Fruit fly (Drosophila melanogaster) whole organism, embryonic: ENCODE data around the gene CG45428.

Experiments used
- Adf1 ChIP-seq: fragments of 200-800 bp; sonication (Bioruptor generic); IDR thresholded peaks from 2 replicates; pipeline ENCODE4 v1.3.6; 2022; ENCODE audit warnings: missing biosample characterization, missing genetic modification characterization
- B-H1 ChIP-seq: fragments of 200-800 bp; sonication (Bioruptor generic); IDR thresholded peaks from 3 replicates; pipeline ENCODE4 v1.3.6; 2022; ENCODE audit warnings: missing biosample characterization, missing genetic modification characterization
- CG18599 ChIP-seq: fragments of 200-800 bp; sonication (Bioruptor generic); optimal IDR thresholded peaks from 3 replicates; lab custom pipeline; 2017; ENCODE audit warnings: missing biosample characterization, missing genetic modification characterization, mild to moderate bottlenecking, moderate library complexity, missing genetic modification reagents
- CG2678 ChIP-seq: fragments of 200-800 bp; sonication (Bioruptor generic); optimal IDR thresholded peaks from 3 replicates; lab custom pipeline; 2019; ENCODE audit warnings: missing biosample characterization, mild to moderate bottlenecking, missing genetic modification characterization, moderate library complexity
- CG32772 ChIP-seq: fragments of 200-800 bp; sonication (Bioruptor generic); IDR thresholded peaks from 2 replicates; pipeline ENCODE4 v1.3.6; 2022; ENCODE audit warnings: missing biosample characterization, missing genetic modification characterization
- CG34376 ChIP-seq: fragments of 200-800 bp; sonication (Bioruptor generic); optimal IDR thresholded peaks from 2 replicates; lab custom pipeline; 2018; ENCODE audit warnings: missing biosample characterization, mild to moderate bottlenecking, missing genetic modification characterization
- CG3995 ChIP-seq: fragments of 200-800 bp; sonication (Bioruptor generic); optimal IDR thresholded peaks from 3 replicates; lab custom pipeline; 2016; ENCODE audit warnings: missing biosample characterization, missing genetic modification characterization
- CG4282 ChIP-seq: fragments of 200-800 bp; sonication (Bioruptor generic); optimal IDR thresholded peaks from 2 replicates; lab custom pipeline; 2016; ENCODE audit warnings: missing biosample characterization, missing genetic modification characterization
- CG7357 ChIP-seq: fragments of 200-800 bp; sonication (Bioruptor generic); IDR thresholded peaks from 3 replicates; pipeline ENCODE4 v1.3.6; 2022; ENCODE audit warnings: missing biosample characterization, missing genetic modification characterization
- CG7372 ChIP-seq: fragments of 200-800 bp; sonication (Bioruptor generic); IDR thresholded peaks from 2 replicates; pipeline ENCODE4 v1.3.6; 2022; ENCODE audit warnings: missing biosample characterization, missing genetic modification characterization
- CG7987 ChIP-seq: fragments of 200-800 bp; sonication (Bioruptor generic); optimal IDR thresholded peaks from 2 replicates; lab custom pipeline; 2018; ENCODE audit warnings: missing biosample characterization, mild to moderate bottlenecking, missing genetic modification characterization, moderate library complexity
- CG9609 ChIP-seq: fragments of 200-800 bp; sonication (Bioruptor generic); optimal IDR thresholded peaks from 3 replicates; lab custom pipeline; 2016; ENCODE audit warnings: missing biosample characterization, missing genetic modification characterization
- Chrac-16 ChIP-seq: fragments of 200-800 bp; sonication (Bioruptor generic); optimal IDR thresholded peaks from 3 replicates; lab custom pipeline; 2016; ENCODE audit warnings: missing biosample characterization, missing genetic modification characterization
- Deaf1 ChIP-seq: fragments of 200-800 bp; optimal IDR thresholded peaks from 3 replicates; lab custom pipeline; 2019; ENCODE audit warnings: missing biosample characterization, mild to moderate bottlenecking, missing genetic modification characterization, moderate library complexity
- Doc3 ChIP-seq: fragments of 200-800 bp; sonication (Bioruptor generic); IDR thresholded peaks from 3 replicates; pipeline ENCODE4 v1.3.6; 2022; ENCODE audit warnings: missing biosample characterization, missing genetic modification characterization; ENCODE audit not compliant: partially characterized antibody
- Drgx ChIP-seq: fragments of 200-800 bp; sonication (Bioruptor generic); IDR thresholded peaks from 2 replicates; pipeline ENCODE4 v1.3.6; 2022; ENCODE audit warnings: missing biosample characterization, missing genetic modification characterization
- Ets65A ChIP-seq: fragments of 200-800 bp; sonication (Bioruptor generic); peaks from one replicate; lab custom pipeline; 2016; ENCODE audit warnings: missing biosample characterization, missing genetic modification characterization
- Fer2 ChIP-seq: fragments of 200-800 bp; sonication (Bioruptor generic); optimal IDR thresholded peaks from 2 replicates; lab custom pipeline; 2018; ENCODE audit warnings: missing biosample characterization, mild to moderate bottlenecking, missing genetic modification characterization, moderate library complexity
- HLH4C ChIP-seq: fragments of 200-800 bp; sonication (Bioruptor generic); IDR thresholded peaks from 3 replicates; pipeline ENCODE4 v1.3.6; 2022; ENCODE audit warnings: missing biosample characterization, missing genetic modification characterization; ENCODE audit not compliant: partially characterized antibody
- Med ChIP-seq: fragments of 200-800 bp; sonication (Bioruptor generic); peaks from one replicate; lab custom pipeline; 2016; ENCODE audit warnings: missing biosample characterization, missing genetic modification characterization, mild to moderate bottlenecking, inconsistent platforms, moderate library complexity
- Nf-YB ChIP-seq: fragments of 200-800 bp; sonication (Bioruptor generic); optimal IDR thresholded peaks from 3 replicates; lab custom pipeline; 2019; ENCODE audit warnings: missing biosample characterization, mild to moderate bottlenecking, missing genetic modification characterization, moderate library complexity
- Nf-YC ChIP-seq: fragments of 200-800 bp; optimal IDR thresholded peaks from 3 replicates; lab custom pipeline; 2019; ENCODE audit warnings: missing biosample characterization, mild to moderate bottlenecking, missing genetic modification characterization, moderate library complexity
- Poxn ChIP-seq: fragments of 200-800 bp; sonication (Bioruptor generic); IDR thresholded peaks from 2 replicates; pipeline ENCODE4 v1.3.6; 2022; ENCODE audit warnings: missing biosample characterization, missing genetic modification characterization
- Rfx ChIP-seq: fragments of 200-800 bp; sonication (Bioruptor generic); IDR thresholded peaks from 2 replicates; pipeline ENCODE4 v1.3.6; 2022; ENCODE audit warnings: missing biosample characterization, missing genetic modification characterization
- Scr ChIP-seq: fragments of 200-800 bp; sonication (Bioruptor generic); IDR thresholded peaks from 2 replicates; pipeline ENCODE4 v1.3.6; 2022; ENCODE audit warnings: missing biosample characterization, missing genetic modification characterization; ENCODE audit not compliant: partially characterized antibody
- ac ChIP-seq: fragments of 200-800 bp; sonication (Bioruptor generic); optimal IDR thresholded peaks from 3 replicates; lab custom pipeline; 2017; ENCODE audit warnings: missing biosample characterization, mild to moderate bottlenecking, missing genetic modification characterization
- caup ChIP-seq: fragments of 200-800 bp; sonication (Bioruptor generic); optimal IDR thresholded peaks from 3 replicates; lab custom pipeline; 2017; ENCODE audit warnings: missing biosample characterization, mild to moderate bottlenecking, missing genetic modification characterization, moderate library complexity; ENCODE audit not compliant: severe bottlenecking
- corto ChIP-seq: fragments of 200-800 bp; sonication (Bioruptor generic); optimal IDR thresholded peaks from 2 replicates; lab custom pipeline; 2016; ENCODE audit warnings: missing biosample characterization, mild to moderate bottlenecking, missing genetic modification characterization, moderate library complexity
- crol ChIP-seq: fragments of 200-800 bp; sonication (Bioruptor generic); IDR thresholded peaks from 2 replicates; pipeline ENCODE4 v1.3.6; 2022; ENCODE audit warnings: missing biosample characterization, missing genetic modification characterization
- dimm ChIP-seq: fragments of 200-800 bp; sonication (Bioruptor generic); IDR thresholded peaks from 2 replicates; pipeline ENCODE4 v1.3.6; 2022; ENCODE audit warnings: missing biosample characterization, missing genetic modification characterization
- disco-r ChIP-seq: fragments of 200-800 bp; sonication (Bioruptor generic); optimal IDR thresholded peaks from 2 replicates; lab custom pipeline; 2016; ENCODE audit warnings: missing biosample characterization, missing genetic modification characterization
- ewg ChIP-seq: fragments of 200-800 bp; sonication (Bioruptor generic); optimal IDR thresholded peaks from 3 replicates; lab custom pipeline; 2017; ENCODE audit warnings: mild to moderate bottlenecking, missing biosample characterization, missing genetic modification reagents, missing genetic modification characterization
- exex ChIP-seq: fragments of 200-800 bp; sonication (Bioruptor generic); optimal IDR thresholded peaks from 4 replicates; lab custom pipeline; 2018; ENCODE audit warnings: missing biosample characterization, mild to moderate bottlenecking, missing genetic modification characterization, moderate library complexity
- gsb-n ChIP-seq: fragments of 200-800 bp; sonication (Bioruptor generic); optimal IDR thresholded peaks from 3 replicates; lab custom pipeline; 2018; ENCODE audit warnings: missing biosample characterization, mild to moderate bottlenecking, missing genetic modification characterization
- kay ChIP-seq: fragments of 200-800 bp; sonication (Bioruptor generic); optimal IDR thresholded peaks from 2 replicates; lab custom pipeline; 2016; ENCODE audit warnings: missing biosample characterization, missing genetic modification characterization
- lbe ChIP-seq: fragments of 200-800 bp; sonication (Bioruptor generic); optimal IDR thresholded peaks from 2 replicates; lab custom pipeline; 2016; ENCODE audit warnings: missing biosample characterization, mild to moderate bottlenecking, missing genetic modification characterization
- mirr ChIP-seq: fragments of 200-800 bp; sonication (Bioruptor generic); optimal IDR thresholded peaks from 3 replicates; lab custom pipeline; 2018; ENCODE audit warnings: missing biosample characterization, mild to moderate bottlenecking, missing genetic modification characterization
- nom ChIP-seq: fragments of 200-800 bp; sonication (Bioruptor generic); optimal IDR thresholded peaks from 2 replicates; lab custom pipeline; 2017; ENCODE audit warnings: missing biosample characterization, missing genetic modification characterization, mild to moderate bottlenecking, moderate library complexity, missing genetic modification reagents
- otp ChIP-seq: fragments of 200-800 bp; sonication (Bioruptor generic); IDR thresholded peaks from 3 replicates; pipeline ENCODE4, ENCODE4 v1.3.6; 2022; ENCODE audit warnings: missing biosample characterization, missing genetic modification characterization
- p53 ChIP-seq: fragments of 200-800 bp; sonication (Bioruptor generic); optimal IDR thresholded peaks from 2 replicates; lab custom pipeline; 2016; ENCODE audit warnings: missing biosample characterization, missing genetic modification characterization
- seq ChIP-seq: fragments of 200-800 bp; sonication (Bioruptor generic); IDR thresholded peaks from 2 replicates; pipeline ENCODE4 v1.3.6; 2022; ENCODE audit warnings: missing biosample characterization, missing genetic modification characterization
- sna ChIP-seq: fragments of 200-800 bp; sonication (Bioruptor generic); IDR thresholded peaks from 2 replicates; pipeline ENCODE4 v1.3.6; 2022; ENCODE audit warnings: missing biosample characterization, missing genetic modification characterization; ENCODE audit not compliant: partially characterized antibody
- so ChIP-seq: fragments of 200-800 bp; sonication (Bioruptor generic); IDR thresholded peaks from 3 replicates; pipeline ENCODE4 v1.3.6; 2022; ENCODE audit warnings: missing biosample characterization, missing genetic modification characterization
- sqz ChIP-seq: fragments of 200-800 bp; sonication (Bioruptor generic); optimal IDR thresholded peaks from 3 replicates; lab custom pipeline; 2018; ENCODE audit warnings: missing biosample characterization, mild to moderate bottlenecking, missing genetic modification characterization
- zen2 ChIP-seq: fragments of 200-800 bp; sonication (Bioruptor generic); IDR thresholded peaks from 3 replicates; pipeline ENCODE4 v1.3.6; 2022; ENCODE audit warnings: missing biosample characterization, missing genetic modification characterization; ENCODE audit not compliant: partially characterized antibody

CG45428 gene

DNA sequence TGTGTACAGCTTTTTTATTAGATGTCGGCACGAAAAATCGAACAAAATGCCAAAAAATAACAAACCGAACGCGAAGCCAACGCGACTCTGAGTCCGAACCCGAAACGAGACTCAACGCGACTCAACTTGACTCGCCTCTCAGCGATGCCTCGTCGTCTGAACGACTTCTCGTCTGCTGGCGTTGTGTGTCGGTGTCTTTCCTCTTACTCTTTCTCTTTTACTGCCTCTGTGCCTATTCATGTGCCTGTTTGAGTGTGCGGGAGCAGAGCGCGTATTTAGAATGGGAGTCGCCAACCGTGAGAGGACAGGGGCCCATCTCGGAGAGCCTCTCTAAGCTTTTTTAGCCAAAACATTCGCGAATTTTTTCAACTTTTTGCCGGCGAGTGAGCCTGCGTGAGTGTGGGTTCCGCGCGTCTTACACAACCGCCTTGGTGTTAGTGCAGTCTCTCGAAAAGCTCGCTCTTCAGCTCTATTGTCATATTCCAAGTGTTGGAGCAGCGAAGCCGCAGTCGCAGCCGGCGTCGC lies 12.1 kb downstream of the CG45428 start (continued):
- TF ChIP-seq CG34376 (GFP tag; lab: Kevin White, UChicago): peak; percentile 4
- TF ChIP-seq sna (GFP tag; lab: Robert Waterston, UW): 0 out of 2 replicates have a peak, but pooled peaks have one; percentile 52
- peak; percentile 33; the same call in 1 of the 2 replicates for TF ChIP-seq seq (GFP tag; lab: Robert Waterston, UW)
- TF ChIP-seq gsb-n: no peak
- TF ChIP-seq dimm (GFP tag; lab: Robert Waterston, UW): no peak
- TF ChIP-seq B-H1 (GFP tag; lab: Robert Waterston, UW): no peak
- TF ChIP-seq ewg (GFP tag; lab: Kevin White, UChicago): peak; percentile 25

DNA sequence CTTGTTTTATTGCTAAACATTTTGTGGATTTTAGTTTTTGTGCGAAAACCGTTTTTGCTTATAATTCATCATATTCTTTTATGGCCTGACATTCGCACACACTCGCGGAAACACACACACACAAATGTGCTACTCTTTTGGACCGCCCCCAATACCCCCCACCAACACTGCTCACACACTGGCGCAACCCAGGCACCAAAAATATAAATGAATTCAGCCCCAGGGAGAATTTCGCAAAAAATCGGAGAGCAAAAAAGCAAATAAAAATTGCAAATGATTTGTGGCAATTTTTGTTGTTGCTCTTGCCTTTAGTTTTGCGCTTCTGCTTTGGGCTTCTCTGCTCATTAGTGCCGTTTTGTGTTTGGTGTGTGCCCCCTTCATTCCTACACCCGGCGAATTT lies 13.6 kb downstream of the CG45428 start:
- no peak for TF ChIP-seq Poxn (GFP tag; lab: Robert Waterston, UW)
- TF ChIP-seq CG9609 (GFP tag; lab: Kevin White, UChicago): no peak
- TF ChIP-seq disco-r: no peak
- TF ChIP-seq Nf-YB (GFP tag; lab: Kevin White, UChicago): no peak
- TF ChIP-seq HLH4C (GFP tag; lab: Robert Waterston, UW): 0 out of 3 replicates have a peak, but pooled peaks have one; percentile 13
- TF ChIP-seq crol (GFP tag; lab: Robert Waterston, UW): 0 out of 2 replicates have a peak, but pooled peaks have one; percentile 11
- TF ChIP-seq Chrac-16 (GFP tag; lab: Kevin White, UChicago): no peak
- peak; percentile 33 for TF ChIP-seq corto (GFP tag; lab: Kevin White, UChicago)
- peak; percentile 1 for TF ChIP-seq Ets65A

DNA sequence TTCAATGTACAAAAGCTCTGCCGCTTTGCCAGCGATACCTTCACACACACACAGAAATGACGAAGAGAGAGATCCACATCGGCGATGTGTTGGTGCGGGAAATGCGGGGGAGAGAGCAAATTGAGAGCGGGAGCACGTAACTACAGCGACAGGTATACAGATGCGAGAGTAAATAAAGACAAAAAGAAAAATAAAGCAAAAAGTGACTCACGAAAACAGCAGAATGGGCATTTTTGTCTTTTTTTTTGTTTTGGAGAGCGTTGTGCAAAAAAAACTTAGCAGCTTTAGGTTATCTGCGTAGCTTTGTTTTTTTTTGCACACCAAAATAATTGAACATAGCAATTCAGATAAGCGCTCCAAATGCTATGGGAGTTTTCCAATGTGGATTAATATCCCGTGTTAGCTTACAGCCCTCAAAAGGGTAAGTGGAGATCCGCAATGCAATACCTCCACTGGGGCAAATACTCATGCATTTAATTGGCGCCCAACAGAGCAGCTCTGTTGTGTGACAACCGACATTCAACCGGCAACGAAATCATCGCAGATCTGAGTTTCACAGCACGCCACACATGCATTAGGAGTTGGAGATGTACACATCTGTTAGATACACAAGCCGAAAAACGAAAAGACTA lies 14.2 kb downstream of the CG45428 start:
- no peak for TF ChIP-seq CG32772
- TF ChIP-seq lbe: peak; percentile 95
- TF ChIP-seq Scr (GFP tag; lab: Robert Waterston, UW): no peak
- peak; percentile 28 for TF ChIP-seq caup (GFP tag; lab: Kevin White, UChicago)
- TF ChIP-seq exex (tag; lab: Kevin White, UChicago): peak; percentile 20
- TF ChIP-seq Fer2: peak; percentile 15
- TF ChIP-seq zen2 (GFP tag; lab: Robert Waterston, UW): peak; percentile 37; the same call in 1 of the 3 replicates
- no peak for TF ChIP-seq CG7372
- peak; percentile 64 for TF ChIP-seq mirr (GFP tag; lab: Kevin White, UChicago)
- TF ChIP-seq CG7987 (GFP tag; lab: Kevin White, UChicago): peak; percentile 1
- peak; percentile 97 for TF ChIP-seq crol (GFP tag; lab: Robert Waterston, UW)
- TF ChIP-seq seq (GFP tag; lab: Robert Waterston, UW): no peak
- peak; percentile 96 for TF ChIP-seq Drgx (GFP tag; lab: Robert Waterston, UW)
- TF ChIP-seq CG7357: peak; percentile 71
- TF ChIP-seq p53 (GFP tag; lab: Kevin White, UChicago): no peak
- peak; percentile 15 for TF ChIP-seq CG18599
- peak; percentile 46 for TF ChIP-seq CG2678
- TF ChIP-seq ac (GFP tag; lab: Kevin White, UChicago): no peak
- peak; percentile 24; the same call in 1 of the 2 replicates for TF ChIP-seq Rfx (GFP tag; lab: Robert Waterston, UW)
- TF ChIP-seq Nf-YC (tag; lab: Kevin White, UChicago): peak; percentile 4
- peak; percentile 82 for TF ChIP-seq Adf1 (GFP tag; lab: Robert Waterston, UW)
- peak; percentile 99 for TF ChIP-seq nom (GFP tag; lab: Kevin White, UChicago)
- TF ChIP-seq so (GFP tag; lab: Robert Waterston, UW): 0 out of 3 replicates have a peak, but pooled peaks have one; percentile 27
- peak; percentile 25 for TF ChIP-seq sqz (GFP tag; lab: Kevin White, UChicago)
- peak; percentile 57 for TF ChIP-seq kay (GFP tag; lab: Kevin White, UChicago)
- TF ChIP-seq CG4282: no peak
- peak; percentile 74 for TF ChIP-seq Deaf1 (tag; lab: Kevin White, UChicago)
- no peak for TF ChIP-seq otp
- no peak for TF ChIP-seq Doc3 (GFP tag; lab: Robert Waterston, UW)
- peak; percentile 68 for TF ChIP-seq Med (GFP tag; lab: Kevin White, UChicago)
- TF ChIP-seq CG3995: peak; percentile 34
